Worm (Caenorhabditis elegans): ENCODE data around the gene F09B12.5.
A peak's percentile ranks its signal among the peaks of the same experiment; 100 is the strongest.

The F09B12.5 gene

ce11 chrX:15078276-15078675 lies 6.2 kb upstream of the F09B12.5 start:
- TF ChIP-seq ztf-4 (tag; optimal IDR thresholded peaks at IDR 0.05) (no peak), unc-130 (tag; optimal IDR thresholded peaks at IDR 0.05) (no peak), sup-37 (GFP tag; optimal IDR thresholded peaks at IDR 0.05) (no peak), ceh-82 (tag; optimal IDR thresholded peaks at IDR 0.05) (no peak), nhr-28 (tag; optimal IDR thresholded peaks at IDR 0.05) (no peak), snpc-4 (tag; optimal IDR thresholded peaks at IDR 0.05) (no peak), tbx-2 (tag; optimal IDR thresholded peaks at IDR 0.05) (no peak), nhr-77 (tag; optimal IDR thresholded peaks at IDR 0.05) (no peak), nhr-85 (tag) (no peak), ceh-8 (GFP tag; optimal IDR thresholded peaks at IDR 0.05) (no peak), C04F5.9 (tag; optimal IDR thresholded peaks at IDR 0.05) (no peak), ceh-88 (GFP tag; IDR thresholded peaks at IDR 0.05) (no peak), egl-27 (tag; optimal IDR thresholded peaks at IDR 0.05) (no peak), lir-3 (tag; optimal IDR thresholded peaks at IDR 0.05; ENCODE audit: poor library complexity) (no peak), C16A3.4 (tag; optimal IDR thresholded peaks at IDR 0.05) (no peak), unc-30 (tag; optimal IDR thresholded peaks at IDR 0.05) (no peak), tlp-1 (tag; optimal IDR thresholded peaks at IDR 0.05) (no peak), mdl-1 (tag; optimal IDR thresholded peaks at IDR 0.05) (no peak), nhr-19 (GFP tag; conservative IDR thresholded peaks at IDR 0.05) (no peak), hlh-17 (GFP tag; optimal IDR thresholded peaks at IDR 0.05; ENCODE audit: borderline replicate concordance) (no peak)

- TF ChIP-seq lsy-2 (tag; optimal IDR thresholded peaks at IDR 0.05): peak in 1 of 2 experiments; percentile 32
- no peak for TF ChIP-seq unc-86 (tag; optimal IDR thresholded peaks at IDR 0.05)
- no peak for TF ChIP-seq mef-2 (tag; optimal IDR thresholded peaks at IDR 0.05)
- TF ChIP-seq C04F5.9 (tag; optimal IDR thresholded peaks at IDR 0.05): no peak
- no peak for TF ChIP-seq skn-1 (tag; optimal IDR thresholded peaks at IDR 0.05)
- no peak for TF ChIP-seq sup-37 (GFP tag; optimal IDR thresholded peaks at IDR 0.05)
- peak; percentile 40 for TF ChIP-seq tbx-2 (tag; optimal IDR thresholded peaks at IDR 0.05)
- TF ChIP-seq lin-14 (GFP tag; optimal IDR thresholded peaks at IDR 0.05): peak; percentile 64
- TF ChIP-seq hlh-17 (GFP tag; optimal IDR thresholded peaks at IDR 0.05; ENCODE audit: borderline replicate concordance): no peak
- TF ChIP-seq nhr-77 (tag; optimal IDR thresholded peaks at IDR 0.05): no peak
- TF ChIP-seq nhr-19 (GFP tag; conservative IDR thresholded peaks at IDR 0.05): peak; percentile 60
- peak; percentile 86 for TF ChIP-seq blmp-1 (tag; optimal IDR thresholded peaks at IDR 0.05)
- TF ChIP-seq nhr-71 (tag; optimal IDR thresholded peaks at IDR 0.05): peak; percentile 69
- TF ChIP-seq mdl-1 (tag; optimal IDR thresholded peaks at IDR 0.05): peak in 1 of 2 experiments; percentile 74
- no peak for TF ChIP-seq nhr-76 (tag; optimal IDR thresholded peaks at IDR 0.05)
- TF ChIP-seq nhr-90 (tag; optimal IDR thresholded peaks at IDR 0.05; ENCODE audit: poor library complexity): peak; percentile 38
- TF ChIP-seq lin-13 (GFP tag; optimal IDR thresholded peaks at IDR 0.05): no peak
- no peak for TF ChIP-seq C34B4.2 (tag; optimal IDR thresholded peaks at IDR 0.05)
- no peak for TF ChIP-seq ztf-11 (tag; optimal IDR thresholded peaks at IDR 0.05)
- no peak for TF ChIP-seq fos-1 (tag; optimal IDR thresholded peaks at IDR 0.05)
- TF ChIP-seq fkh-8 (tag; optimal IDR thresholded peaks at IDR 0.05): no peak
- no peak for TF ChIP-seq nhr-237 (tag; optimal IDR thresholded peaks at IDR 0.05)
- no peak for TF ChIP-seq elt-2 (tag; optimal IDR thresholded peaks at IDR 0.05)
- TF ChIP-seq grh-1 (GFP tag; IDR thresholded peaks at IDR 0.05): peak; percentile 78
- TF ChIP-seq ceh-8 (GFP tag; optimal IDR thresholded peaks at IDR 0.05): no peak
- TF ChIP-seq ceh-63 (GFP tag; optimal IDR thresholded peaks at IDR 0.05): no peak
- peak; percentile 83 for TF ChIP-seq nhr-20 (tag; optimal IDR thresholded peaks at IDR 0.05)
- TF ChIP-seq unc-98 (GFP tag; IDR thresholded peaks at IDR 0.05): no peak
- no peak for TF ChIP-seq aha-1 (tag; optimal IDR thresholded peaks at IDR 0.05)
- no peak for TF ChIP-seq egl-27 (tag; optimal IDR thresholded peaks at IDR 0.05)
- no peak for TF ChIP-seq fkh-4 (tag; optimal IDR thresholded peaks at IDR 0.05; ENCODE audit: borderline replicate concordance)
- peak in 5 of 6 experiments; percentile 48 to 92 (median 69) for TF ChIP-seq elt-3 (tag; optimal IDR thresholded peaks at IDR 0.05)
- TF ChIP-seq unc-130 (tag; optimal IDR thresholded peaks at IDR 0.05): peak; percentile 63
- peak; percentile 92 for TF ChIP-seq nhr-85 (tag)
- TF ChIP-seq fkh-10 (GFP tag; optimal IDR thresholded peaks at IDR 0.05): no peak
- TF ChIP-seq hlh-4 (tag; optimal IDR thresholded peaks at IDR 0.05): no peak
- no peak for TF ChIP-seq hpl-2 (GFP tag; optimal IDR thresholded peaks at IDR 0.05)
- TF ChIP-seq C16A3.4 (tag; optimal IDR thresholded peaks at IDR 0.05): peak; percentile 5
- TF ChIP-seq aly-2 (tag; optimal IDR thresholded peaks at IDR 0.05): no peak
- TF ChIP-seq irx-1 (tag; optimal IDR thresholded peaks at IDR 0.05): no peak
- peak; percentile 56 for TF ChIP-seq snu-23 (GFP tag; optimal IDR thresholded peaks at IDR 0.05)
- TF ChIP-seq tlp-1 (tag; optimal IDR thresholded peaks at IDR 0.05): no peak
- no peak for TF ChIP-seq isw-1 (GFP tag; IDR thresholded peaks at IDR 0.05)
Observed at ce11 chrX:15079406-15079805, 5.1 kb upstream of the F09B12.5 start.
